ENCODE assay signal across 5 fruit fly cellular contexts in genomic region chr2L:2175090-2175830, dm6.
TF ChIP-seq lines count a peak whose summit lies in the region.

No protein-coding gene starts in this region.

TF ChIP-seq in whole organism, adult, 20 proteins besides CTCF, POLR2A, EP300 and RAD21 (continued from another document):
- TF ChIP-seq Hr96 (GFP tag; optimal IDR thresholded peaks at IDR 0.05; lab: Kevin White, UChicago) (no peak), CG7045 (GFP tag; optimal IDR thresholded peaks at IDR 0.05; lab: Kevin White, UChicago) (no peak), Clk (GFP tag; optimal IDR thresholded peaks at IDR 0.05; lab: Kevin White, UChicago) (no peak)

TF ChIP-seq in whole organism, embryonic, 481 proteins besides CTCF, POLR2A, EP300 and RAD21 (continued from another document and continues in another):
- TF ChIP-seq Nf-YC (tag; optimal IDR thresholded peaks at IDR 0.05; lab: Kevin White, UChicago) (no peak), Adf1 (GFP tag; IDR thresholded peaks at IDR 0.05; lab: Robert Waterston, UW) (peak; percentile 30; the same call in 1 of the 2 replicates), inv (GFP tag; IDR thresholded peaks at IDR 0.05; lab: Robert Waterston, UW; ENCODE audit: partially characterized antibody) (no peak), hth (optimal IDR thresholded peaks at IDR 0.05; lab: Kevin White, UChicago) (no peak), Drgx (GFP tag; IDR thresholded peaks at IDR 0.05; lab: Robert Waterston, UW) (0 out of 2 replicates have a peak, but pooled peaks have one; percentile 45), B-H1 (GFP tag; IDR thresholded peaks at IDR 0.05; lab: Robert Waterston, UW) (no peak), gem (tag; optimal IDR thresholded peaks at IDR 0.05; lab: Kevin White, UChicago) (peak; percentile 2), CG9876 (GFP tag; optimal IDR thresholded peaks at IDR 0.05; lab: Kevin White, UChicago) (no peak), nmo (GFP tag; optimal IDR thresholded peaks at IDR 0.05; lab: Kevin White, UChicago) (no peak), CG31388 (GFP tag; optimal IDR thresholded peaks at IDR 0.05; lab: Kevin White, UChicago) (no peak), Trl (optimal IDR thresholded peaks at IDR 0.05; lab: Kevin White, UChicago) (peak; percentile 77 to 85), Trl (GFP tag; optimal IDR thresholded peaks at IDR 0.05; lab: Kevin White, UChicago) (no peak), CG11093 (GFP tag; IDR thresholded peaks at IDR 0.05; lab: Robert Waterston, UW) (no peak), kni (GFP tag; optimal IDR thresholded peaks at IDR 0.05; lab: Kevin White, UChicago) (peak; percentile 61), CoRest (tag; optimal IDR thresholded peaks at IDR 0.05; lab: Kevin White, UChicago) (no peak), CG1832 (GFP tag; optimal IDR thresholded peaks at IDR 0.05; lab: Kevin White, UChicago) (peak; percentile 74), CG8359 (GFP tag; optimal IDR thresholded peaks at IDR 0.05; lab: Kevin White, UChicago; ENCODE audit: borderline replicate concordance) (no peak), Lpt (GFP tag; optimal IDR thresholded peaks at IDR 0.05; lab: Kevin White, UChicago) (no peak), CG8281 (tag; optimal IDR thresholded peaks at IDR 0.05; lab: Kevin White, UChicago) (no peak), Kr (GFP tag; optimal IDR thresholded peaks at IDR 0.05; lab: Kevin White, UChicago) (no peak), CG10959 (GFP tag; IDR thresholded peaks at IDR 0.05; lab: Robert Waterston, UW) (no peak), CG16815 (GFP tag; optimal IDR thresholded peaks at IDR 0.05; lab: Kevin White, UChicago) (no peak), zf30C (GFP tag; optimal IDR thresholded peaks at IDR 0.05; lab: Kevin White, UChicago) (no peak), Six4 (GFP tag; optimal IDR thresholded peaks at IDR 0.05; lab: Kevin White, UChicago) (no peak), ro (GFP tag; IDR thresholded peaks at IDR 0.05; lab: Robert Waterston, UW) (no peak), CG6683 (GFP tag; optimal IDR thresholded peaks at IDR 0.05; lab: Kevin White, UChicago) (no peak), CG9797 (GFP tag; optimal IDR thresholded peaks at IDR 0.05; lab: Kevin White, UChicago) (no peak), CG4617 (GFP tag; optimal IDR thresholded peaks at IDR 0.05; lab: Kevin White, UChicago; ENCODE audit: borderline replicate concordance) (no peak), MBD-R2 (GFP tag; IDR thresholded peaks at IDR 0.05; lab: Robert Waterston, UW) (0 out of 2 replicates have a peak, but pooled peaks have one; percentile 3), disco-r (GFP tag; optimal IDR thresholded peaks at IDR 0.05; lab: Kevin White, UChicago) (no peak), CG3995 (GFP tag; optimal IDR thresholded peaks at IDR 0.05; lab: Kevin White, UChicago) (no peak), dpn (GFP tag; optimal IDR thresholded peaks at IDR 0.05; lab: Kevin White, UChicago) (no peak)

TF ChIP-seq in whole organism, prepupa, 60 proteins besides CTCF, POLR2A, EP300 and RAD21 (continued from another document):
- TF ChIP-seq CG4318 (GFP tag; optimal IDR thresholded peaks at IDR 0.05; lab: Kevin White, UChicago) (no peak), dsx (GFP tag; optimal IDR thresholded peaks at IDR 0.05; lab: Kevin White, UChicago; ENCODE audit: poor library complexity, severe bottlenecking) (peak; percentile 53), Gug (GFP tag; IDR thresholded peaks at IDR 0.05; lab: Robert Waterston, UW) (0 out of 2 replicates have a peak, but pooled peaks have one; percentile 15), net (GFP tag; optimal IDR thresholded peaks at IDR 0.05; lab: Kevin White, UChicago) (no peak), acj6 (GFP tag; optimal IDR thresholded peaks at IDR 0.05; lab: Kevin White, UChicago) (peak; percentile 52), CG8632 (GFP tag; optimal IDR thresholded peaks at IDR 0.05; lab: Kevin White, UChicago) (peak; percentile 29), Eip75B (GFP tag; optimal IDR thresholded peaks at IDR 0.05; lab: Kevin White, UChicago) (peak; percentile 9), CG8119 (GFP tag; IDR thresholded peaks at IDR 0.05; lab: Robert Waterston, UW) (peak; percentile 27; the same call in 1 of the 3 replicates), Eip78C (GFP tag; lab: Kevin White, UChicago) (peak; percentile 86), vri (GFP tag; optimal IDR thresholded peaks at IDR 0.05; lab: Kevin White, UChicago) (peak; percentile 51), topi (GFP tag; optimal IDR thresholded peaks at IDR 0.05; lab: Kevin White, UChicago) (peak; percentile 51), Hr38 (GFP tag; optimal IDR thresholded peaks at IDR 0.05; lab: Kevin White, UChicago) (no peak), CG1621 (tag; optimal IDR thresholded peaks at IDR 0.05; lab: Kevin White, UChicago) (peak; percentile 65), CG32006 (GFP tag; optimal IDR thresholded peaks at IDR 0.05; lab: Kevin White, UChicago) (peak; percentile 9), esn (GFP tag; optimal IDR thresholded peaks at IDR 0.05; lab: Kevin White, UChicago) (peak; percentile 55), CG6808 (GFP tag; optimal IDR thresholded peaks at IDR 0.05; lab: Kevin White, UChicago) (peak; percentile 17), CG15336 (GFP tag; IDR thresholded peaks at IDR 0.05; lab: Robert Waterston, UW) (peak; percentile 59; the same call in 1 of the 2 replicates), Sox102F (GFP tag; optimal IDR thresholded peaks at IDR 0.05; lab: Kevin White, UChicago) (peak; percentile 21), CG16779 (tag; optimal IDR thresholded peaks at IDR 0.05; lab: Kevin White, UChicago) (peak; percentile 4), CG8319 (GFP tag; optimal IDR thresholded peaks at IDR 0.05; lab: Kevin White, UChicago) (no peak), CG6854 (GFP tag; optimal IDR thresholded peaks at IDR 0.05; lab: Kevin White, UChicago) (peak; percentile 43), ss (GFP tag; optimal IDR thresholded peaks at IDR 0.05; lab: Kevin White, UChicago) (peak; percentile 45 to 71), Smox (GFP tag; optimal IDR thresholded peaks at IDR 0.05; lab: Kevin White, UChicago) (peak; percentile 48), Eip93F (GFP tag; optimal IDR thresholded peaks at IDR 0.05; lab: Kevin White, UChicago) (no peak), CG7368 (GFP tag; optimal IDR thresholded peaks at IDR 0.05; lab: Kevin White, UChicago) (no peak), CG11762 (GFP tag; optimal IDR thresholded peaks at IDR 0.05; lab: Kevin White, UChicago; ENCODE audit: insufficient read depth) (no peak), Met (GFP tag; optimal IDR thresholded peaks at IDR 0.05; lab: Kevin White, UChicago) (peak; percentile 60)
TF ChIP-seq in whole organism, prepupa: peak in this region for 35.

TF ChIP-seq in whole organism, pupa, 21 proteins besides CTCF, POLR2A, EP300 and RAD21 (continued from another document):
- no peak for TF ChIP-seq CG34367 (tag; optimal IDR thresholded peaks at IDR 0.05; lab: Kevin White, UChicago)
- TF ChIP-seq CG17806 (tag; optimal IDR thresholded peaks at IDR 0.05; lab: Kevin White, UChicago) = peak; percentile 32

TF ChIP-seq in whole organism, wandering third instar larva, 38 proteins besides CTCF, POLR2A, EP300 and RAD21 (continued from another document):
- TF ChIP-seq dl (GFP tag; optimal IDR thresholded peaks at IDR 0.05; lab: Kevin White, UChicago; ENCODE audit: insufficient read depth in 1 of 2, partially characterized antibody in 2 of 2) (peak in 1 of 2 experiments; percentile 41), fru (GFP tag; optimal IDR thresholded peaks at IDR 0.05; lab: Kevin White, UChicago) (peak; percentile 47), jim (GFP tag; optimal IDR thresholded peaks at IDR 0.05; lab: Kevin White, UChicago) (no peak), Mio (GFP tag; optimal IDR thresholded peaks at IDR 0.05; lab: Kevin White, UChicago) (no peak), HLH106 (tag; optimal IDR thresholded peaks at IDR 0.05; lab: Kevin White, UChicago) (peak; percentile 32), ey (GFP tag; optimal IDR thresholded peaks at IDR 0.05; lab: Kevin White, UChicago) (peak; percentile 47), Hr83 (GFP tag; optimal IDR thresholded peaks at IDR 0.05; lab: Kevin White, UChicago; ENCODE audit: poor library complexity, severe bottlenecking) (peak; percentile 42), GATAd (GFP tag; optimal IDR thresholded peaks at IDR 0.05; lab: Kevin White, UChicago) (no peak), psq (GFP tag; optimal IDR thresholded peaks at IDR 0.05; lab: Kevin White, UChicago) (peak; percentile 91), pan (optimal IDR thresholded peaks at IDR 0.05; lab: Kevin White, UChicago) (no peak), foxo (GFP tag; optimal IDR thresholded peaks at IDR 0.05; lab: Kevin White, UChicago) (peak in 1 of 2 experiments; percentile 21), dsf (GFP tag; optimal IDR thresholded peaks at IDR 0.05; lab: Kevin White, UChicago; ENCODE audit: borderline replicate concordance) (no peak), Vsx2 (GFP tag; optimal IDR thresholded peaks at IDR 0.05; lab: Kevin White, UChicago; ENCODE audit: partially characterized antibody) (peak; percentile 43), rgr (GFP tag; optimal IDR thresholded peaks at IDR 0.05; lab: Kevin White, UChicago) (peak; percentile 63), CG32264 (GFP tag; optimal IDR thresholded peaks at IDR 0.05; lab: Kevin White, UChicago) (no peak), Hr78 (GFP tag; optimal IDR thresholded peaks at IDR 0.05; lab: Kevin White, UChicago) (no peak), dmrt93B (GFP tag; optimal IDR thresholded peaks at IDR 0.05; lab: Kevin White, UChicago) (no peak), lola (GFP tag; optimal IDR thresholded peaks at IDR 0.05; lab: Kevin White, UChicago) (no peak)
